Worm (Caenorhabditis elegans): ENCODE data around the gene sra-39.

The sra-39 gene

DNA sequence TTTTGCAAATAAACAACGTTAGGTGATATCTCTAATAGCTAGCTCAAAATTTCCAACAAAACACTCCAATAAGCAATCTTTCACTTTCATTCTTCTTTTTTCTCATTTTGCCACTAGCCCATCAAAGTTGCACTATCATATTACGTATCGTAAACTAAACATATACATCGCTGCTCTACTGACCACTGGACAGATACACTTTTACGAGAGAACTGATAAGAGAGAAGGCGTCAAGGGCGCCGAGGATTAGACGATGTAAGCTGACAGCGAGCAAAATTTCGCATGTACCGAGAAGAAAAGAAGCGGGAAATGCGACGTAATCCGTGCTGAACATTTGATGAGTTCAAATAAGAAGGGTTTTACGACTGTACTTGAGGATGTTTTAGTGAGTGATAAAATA is 51.6 kb downstream of the sra-39 start:
- no peak for TF ChIP-seq ceh-39 (tag; optimal IDR thresholded peaks at IDR 0.05)
- TF ChIP-seq nhr-12 (tag; optimal IDR thresholded peaks at IDR 0.05): no peak
- no peak for TF ChIP-seq ceh-43 (GFP tag; optimal IDR thresholded peaks at IDR 0.05)
- TF ChIP-seq nhr-76 (tag; optimal IDR thresholded peaks at IDR 0.05): no peak
- no peak for TF ChIP-seq nhr-237 (tag; optimal IDR thresholded peaks at IDR 0.05)

DNA sequence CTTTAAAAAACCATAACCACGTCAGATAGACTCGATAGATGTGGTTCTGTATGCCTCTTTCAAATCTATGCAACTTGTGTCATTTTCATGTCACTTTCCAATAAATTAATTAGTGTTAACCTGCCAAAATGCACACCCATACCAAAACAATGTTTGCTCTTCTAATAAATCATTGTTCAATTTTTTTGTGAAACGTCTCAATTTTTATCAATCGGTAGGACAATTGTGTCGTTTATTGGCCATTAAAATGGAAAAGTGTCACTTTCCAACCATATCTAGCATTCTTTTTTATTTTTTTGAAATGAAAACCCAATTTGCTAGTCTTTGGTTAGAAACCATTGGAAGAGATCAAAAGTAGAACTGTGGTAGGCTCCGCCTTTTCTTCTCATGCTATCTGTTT is 52.9 kb downstream of the sra-39 start:
- TF ChIP-seq mls-2 (tag; optimal IDR thresholded peaks at IDR 0.05) (no peak), elt-3 (tag; optimal IDR thresholded peaks at IDR 0.05) (no peak), lsy-2 (tag; optimal IDR thresholded peaks at IDR 0.05) (no peak), M03D4.4 (tag; optimal IDR thresholded peaks at IDR 0.05) (no peak)

All from whole organism, mixed stage, embryonic.